Worm (Caenorhabditis elegans): Measurements from ENCODE around the gene C08H9.16.

The C08H9.16 gene

ce11 chrII:9933947-9934383, 41.4 kb downstream of the C08H9.16 start:
- TF ChIP-seq egl-27 (tag; optimal IDR thresholded peaks at IDR 0.05), result no peak
- TF ChIP-seq aly-2 (tag; optimal IDR thresholded peaks at IDR 0.05), result no peak
- no peak for TF ChIP-seq unc-39 (tag; optimal IDR thresholded peaks at IDR 0.05)
- TF ChIP-seq lin-13 (GFP tag; optimal IDR thresholded peaks at IDR 0.05), result peak; percentile 61
- no peak for TF ChIP-seq spr-1 (tag; optimal IDR thresholded peaks at IDR 0.05)
- TF ChIP-seq nhr-237 (tag; optimal IDR thresholded peaks at IDR 0.05), result no peak
- TF ChIP-seq Y5F2A.4 (GFP tag; optimal IDR thresholded peaks at IDR 0.05), result no peak
- TF ChIP-seq ztf-11 (tag; optimal IDR thresholded peaks at IDR 0.05), result no peak
- no peak for TF ChIP-seq lir-3 (tag; optimal IDR thresholded peaks at IDR 0.05)
- TF ChIP-seq pha-4 (GFP tag; IDR thresholded peaks at IDR 0.05), result 0 out of 2 replicates have a peak, but pooled peaks have one; percentile 29
- no peak for TF ChIP-seq pha-4 (tag; optimal IDR thresholded peaks at IDR 0.05)
- TF ChIP-seq dmd-6 (GFP tag; IDR thresholded peaks at IDR 0.05), result no peak
- no peak for TF ChIP-seq tag-97 (GFP tag; IDR thresholded peaks at IDR 0.05)
- no peak for TF ChIP-seq R02D3.7 (tag; optimal IDR thresholded peaks at IDR 0.05)
- TF ChIP-seq nhr-28 (tag; optimal IDR thresholded peaks at IDR 0.05), result no peak
- no peak for TF ChIP-seq snpc-1.2 (GFP tag; IDR thresholded peaks at IDR 0.05)
- TF ChIP-seq ctbp-1 (GFP tag; IDR thresholded peaks at IDR 0.05), result no peak
- no peak for TF ChIP-seq F26F4.8 (GFP tag; conservative IDR thresholded peaks at IDR 0.05)
- TF ChIP-seq lin-39 (tag; optimal IDR thresholded peaks at IDR 0.05), result no peak
- 0 out of 2 replicates have a peak, but pooled peaks have one; percentile 15 for TF ChIP-seq saeg-2 (GFP tag; IDR thresholded peaks at IDR 0.05)
- TF ChIP-seq fos-1 (tag; optimal IDR thresholded peaks at IDR 0.05), result no peak
- TF ChIP-seq T26A8.4 (GFP tag; IDR thresholded peaks at IDR 0.05), result peak; percentile 60
- 0 out of 2 replicates have a peak, but pooled peaks have one; percentile 8 for TF ChIP-seq ceh-20 (GFP tag; IDR thresholded peaks at IDR 0.05)
- TF ChIP-seq ceh-62 (tag; optimal IDR thresholded peaks at IDR 0.05), result no peak
- TF ChIP-seq egl-43 (GFP tag; IDR thresholded peaks at IDR 0.05), result no peak
- TF ChIP-seq sdz-12 (GFP tag; optimal IDR thresholded peaks at IDR 0.05), result no peak
- TF ChIP-seq duxl-1 (tag; optimal IDR thresholded peaks at IDR 0.05; ENCODE audit: poor library complexity), result peak; percentile 58
- no peak for TF ChIP-seq nhr-10 (tag; optimal IDR thresholded peaks at IDR 0.05)
- TF ChIP-seq nhr-111 (GFP tag; optimal IDR thresholded peaks at IDR 0.05), result no peak
- TF ChIP-seq ZK546.5 (tag; optimal IDR thresholded peaks at IDR 0.05), result no peak
- TF ChIP-seq F10B5.3 (tag; optimal IDR thresholded peaks at IDR 0.05), result no peak
- TF ChIP-seq lin-38 (GFP tag; IDR thresholded peaks at IDR 0.05), result peak; percentile 59
- no peak for TF ChIP-seq snpc-4 (tag; optimal IDR thresholded peaks at IDR 0.05)
- no peak for TF ChIP-seq T20F7.1 (GFP tag; optimal IDR thresholded peaks at IDR 0.05)
- no peak for TF ChIP-seq arid-1 (GFP tag; conservative IDR thresholded peaks at IDR 0.05)
- no peak for TF ChIP-seq Y105C5A.15 (GFP tag; IDR thresholded peaks at IDR 0.05)
- peak; percentile 30; the same call in 1 of the 2 replicates for TF ChIP-seq mdt-29 (GFP tag; IDR thresholded peaks at IDR 0.05)
- TF ChIP-seq nhr-48 (tag; optimal IDR thresholded peaks at IDR 0.05), result no peak
- TF ChIP-seq lim-7 (GFP tag; IDR thresholded peaks at IDR 0.05), result no peak
- no peak for TF ChIP-seq ZK337.2 (GFP tag; IDR thresholded peaks at IDR 0.05)
- no peak for TF ChIP-seq daf-8 (GFP tag; IDR thresholded peaks at IDR 0.05)
- no peak for TF ChIP-seq F44E2.7 (GFP tag; IDR thresholded peaks at IDR 0.05)
- TF ChIP-seq ceh-28 (tag; optimal IDR thresholded peaks at IDR 0.05), result no peak
- TF ChIP-seq lin-29 (GFP tag; IDR thresholded peaks at IDR 0.05), result no peak
- peak; percentile 66; the same call in 1 of the 2 replicates for TF ChIP-seq Y75B8A.6 (GFP tag; IDR thresholded peaks at IDR 0.05)
- TF ChIP-seq gei-8 (GFP tag; optimal IDR thresholded peaks at IDR 0.05), result peak; percentile 22
- no peak for TF ChIP-seq zag-1 (tag; optimal IDR thresholded peaks at IDR 0.05)
- TF ChIP-seq ceh-32 (tag; optimal IDR thresholded peaks at IDR 0.05; ENCODE audit: poor library complexity), result no peak
- no peak for TF ChIP-seq nhr-11 (tag; optimal IDR thresholded peaks at IDR 0.05)
- no peak for TF ChIP-seq zfp-2 (tag; optimal IDR thresholded peaks at IDR 0.05)
- TF ChIP-seq vab-7 (GFP tag; IDR thresholded peaks at IDR 0.05), result peak; percentile 28; the same call in 1 of the 2 replicates
- TF ChIP-seq spr-3 (GFP tag; optimal IDR thresholded peaks at IDR 0.05), result no peak
- TF ChIP-seq ztf-7 (tag; optimal IDR thresholded peaks at IDR 0.05), result no peak

All from whole organism, L4 larva.